Worm (Caenorhabditis elegans): ENCODE results near the gene F43C1.5.

DNA sequence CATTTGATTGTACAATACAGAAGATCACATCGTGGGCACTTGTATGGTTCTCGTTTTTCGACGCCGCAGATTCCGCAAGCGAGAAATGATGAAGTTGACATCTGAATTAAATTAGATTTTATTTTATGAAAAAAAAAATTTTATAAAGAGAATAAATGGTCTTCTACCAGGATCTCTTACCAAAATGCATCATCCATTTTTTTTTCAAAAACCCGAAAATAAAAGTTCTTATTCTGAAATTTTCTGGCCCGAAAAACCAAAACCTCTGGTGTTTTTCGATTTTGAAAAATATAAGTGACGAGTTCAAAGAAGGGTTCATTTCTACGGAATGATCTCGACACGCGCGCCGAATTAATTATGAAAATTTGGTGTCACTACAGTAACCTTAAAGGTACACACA, 15.3 kb downstream of the F43C1.5 start, which contains the start of gene zhit-2:
- no peak for TF ChIP-seq ztf-11 (tag; optimal IDR thresholded peaks at IDR 0.05)
- TF ChIP-seq lin-13 (tag; optimal IDR thresholded peaks at IDR 0.05) = no peak
- TF ChIP-seq unc-62 (GFP tag; optimal IDR thresholded peaks at IDR 0.05) = no peak
- TF ChIP-seq snpc-4 (tag; optimal IDR thresholded peaks at IDR 0.05) = no peak
- TF ChIP-seq lsy-2 (tag; optimal IDR thresholded peaks at IDR 0.05) = no peak
- TF ChIP-seq nhr-237 (tag; optimal IDR thresholded peaks at IDR 0.05) = no peak
- no peak for TF ChIP-seq sptf-1 (tag; optimal IDR thresholded peaks at IDR 0.05)
- no peak for TF ChIP-seq nhr-12 (tag; optimal IDR thresholded peaks at IDR 0.05)
- no peak for TF ChIP-seq bed-3 (GFP tag; optimal IDR thresholded peaks at IDR 0.05)
- TF ChIP-seq elt-1 (tag; optimal IDR thresholded peaks at IDR 0.05; ENCODE audit: borderline replicate concordance, insufficient read depth) = no peak
- TF ChIP-seq unc-120 (tag; optimal IDR thresholded peaks at IDR 0.05; ENCODE audit: poor library complexity, severe bottlenecking) = no peak
- TF ChIP-seq ham-2 (GFP tag; optimal IDR thresholded peaks at IDR 0.05) = no peak
- no peak for TF ChIP-seq zip-8 (tag; optimal IDR thresholded peaks at IDR 0.05)

All from whole organism, mixed stage, embryonic.